Worm (Caenorhabditis elegans) whole organism, midembryonic: ENCODE results near the gene cutl-12.

ENCODE experiments used
- cog-1 ChIP-seq: sonication (generic microtip); optimal IDR thresholded peaks from 2 replicates; lab custom pipeline; 2016; ENCODE audit warnings: missing genetic modification characterization, missing compliant biosample characterization
- flt-1 ChIP-seq: fragments of 200-800 bp; sonication (Bioruptor generic); IDR thresholded peaks from 2 replicates; pipeline ENCODE4 v1.3.6; 2022; ENCODE audit warnings: missing genetic modification characterization, missing compliant biosample characterization
- klf-2 ChIP-seq: fragments of 200-800 bp; sonication (Bioruptor generic); conservative IDR thresholded peaks from 2 replicates; pipeline ENCODE4 v1.3.6; 2022; ENCODE audit warnings: missing genetic modification reagents, missing genetic modification characterization, missing compliant biosample characterization
- med-1 ChIP-seq: sonication (generic microtip); optimal IDR thresholded peaks from 2 replicates; lab custom pipeline; 2017; ENCODE audit warnings: missing genetic modification characterization, mild to moderate bottlenecking, missing compliant biosample characterization, antibody characterized with exemption, missing genetic modification reagents; ENCODE audit not compliant: insufficient read depth
- ref-1 ChIP-seq: fragments of 200-800 bp; sonication (Bioruptor generic); conservative IDR thresholded peaks from 2 replicates; pipeline ENCODE4 v1.3.6; 2022; ENCODE audit warnings: missing genetic modification reagents, missing genetic modification characterization, missing compliant biosample characterization
- tab-1 ChIP-seq: fragments of 200-800 bp; sonication (Bioruptor generic); IDR thresholded peaks from 2 replicates; pipeline ENCODE4 v1.3.6; 2022; ENCODE audit warnings: missing genetic modification characterization, missing compliant biosample characterization
- ztf-23 ChIP-seq: fragments of 200-800 bp; sonication (Bioruptor generic); IDR thresholded peaks from 2 replicates; pipeline ENCODE4 v1.3.6; 2022; ENCODE audit warnings: missing genetic modification reagents, missing genetic modification characterization, missing compliant biosample characterization
- ztf-29 ChIP-seq: fragments of 200-800 bp; sonication (Bioruptor generic); IDR thresholded peaks from 2 replicates; pipeline ENCODE4 v1.3.6; 2022; ENCODE audit warnings: missing genetic modification reagents, missing genetic modification characterization, missing compliant biosample characterization

ce11 chrII:8585921-8586320 lies 48.4 kb downstream of the cutl-12 start:
- TF ChIP-seq flt-1 (GFP tag; lab: Robert Waterston, UW): no peak
- TF ChIP-seq cog-1 (tag; lab: Kevin White, UChicago): no peak
- TF ChIP-seq ztf-29 (GFP tag; lab: Robert Waterston, UW): no peak
- TF ChIP-seq tab-1: no peak
- no peak for TF ChIP-seq ref-1 (GFP tag; lab: Robert Waterston, UW)
- no peak for TF ChIP-seq med-1 (GFP tag; lab: Kevin White, UChicago)
- TF ChIP-seq ztf-23 (GFP tag; lab: Robert Waterston, UW): no peak
- no peak for TF ChIP-seq klf-2 (GFP tag; lab: Robert Waterston, UW)
